Worm (Caenorhabditis elegans): ENCODE measurements around the gene F07F6.8.

F07F6.8 gene

ce11 chrII:5465729-5466408 is 40.3 kb upstream of the F07F6.8 start, which contains the start of gene clr-1:
clr-1 (plus strand) TSS chrII:5466358.
- no peak for TF ChIP-seq elt-1 (tag; optimal IDR thresholded peaks at IDR 0.05)
- TF ChIP-seq pha-4 (tag; optimal IDR thresholded peaks at IDR 0.05) = no peak
- peak; percentile 7 for TF ChIP-seq nfya-1 (tag; optimal IDR thresholded peaks at IDR 0.05; ENCODE audit: insufficient read depth)

- TF ChIP-seq fkh-10 (GFP tag; optimal IDR thresholded peaks at IDR 0.05) = peak; percentile 58
- TF ChIP-seq unc-62 (GFP tag; optimal IDR thresholded peaks at IDR 0.05) = peak; percentile 40
- TF ChIP-seq mdl-1 (tag; optimal IDR thresholded peaks at IDR 0.05) = no peak
- TF ChIP-seq hmg-11 (tag; optimal IDR thresholded peaks at IDR 0.05) = no peak
- TF ChIP-seq pqm-1 (tag; optimal IDR thresholded peaks at IDR 0.05) = no peak
- no peak for TF ChIP-seq ceh-16 (tag; optimal IDR thresholded peaks at IDR 0.05)
- TF ChIP-seq nhr-43 (tag; optimal IDR thresholded peaks at IDR 0.05; ENCODE audit: poor library complexity, severe bottlenecking) = no peak
- TF ChIP-seq ceh-82 (tag; optimal IDR thresholded peaks at IDR 0.05) = no peak
- TF ChIP-seq tbx-2 (tag; optimal IDR thresholded peaks at IDR 0.05) = no peak
- no peak for TF ChIP-seq R02D3.7 (tag; optimal IDR thresholded peaks at IDR 0.05)
- TF ChIP-seq pha-4 (tag; optimal IDR thresholded peaks at IDR 0.05) = no peak
- no peak for TF ChIP-seq nhr-25 (tag; optimal IDR thresholded peaks at IDR 0.05)
- no peak for TF ChIP-seq ztf-4 (tag; optimal IDR thresholded peaks at IDR 0.05)
- peak; percentile 41 for TF ChIP-seq nfya-1 (tag; optimal IDR thresholded peaks at IDR 0.05; ENCODE audit: insufficient read depth)
- peak; percentile 56 for TF ChIP-seq lin-39 (tag; optimal IDR thresholded peaks at IDR 0.05)
Measured at ce11 chrII:5463692-5464300, 38.3 kb upstream of the F07F6.8 start.

DNA sequence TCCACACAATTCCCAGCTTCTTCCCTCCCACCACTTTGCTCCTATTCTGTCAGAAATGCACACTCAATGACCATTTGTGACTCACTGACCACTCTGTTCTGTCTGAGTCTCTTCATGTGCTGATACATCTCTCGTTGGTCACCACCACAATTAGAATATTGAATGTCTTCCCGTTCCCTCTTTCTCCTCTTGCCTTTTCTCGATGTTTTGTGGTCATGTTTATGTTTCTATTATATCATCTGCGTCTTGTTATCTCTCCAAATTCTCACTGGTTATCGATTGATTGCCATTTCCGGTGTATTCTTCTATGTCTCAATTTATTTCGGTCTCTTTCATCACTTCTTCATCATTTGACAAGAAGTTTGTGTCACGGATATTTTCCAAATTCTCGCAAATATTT is 35.4 kb upstream of the F07F6.8 start:
- peak; percentile 22 for TF ChIP-seq pqm-1 (tag; optimal IDR thresholded peaks at IDR 0.05)
- peak; percentile 47 for TF ChIP-seq ceh-28 (tag; optimal IDR thresholded peaks at IDR 0.05)
- no peak for TF ChIP-seq nhr-12 (tag; optimal IDR thresholded peaks at IDR 0.05)

ce11 chrII:5459534-5459933 is 34.0 kb upstream of the F07F6.8 start:
- TF ChIP-seq tbx-2 (tag; optimal IDR thresholded peaks at IDR 0.05) (no peak), elt-3 (tag; optimal IDR thresholded peaks at IDR 0.05) (peak in 1 of 3 experiments; percentile 80), zag-1 (tag; optimal IDR thresholded peaks at IDR 0.05) (no peak), nhr-25 (tag; optimal IDR thresholded peaks at IDR 0.05) (peak; percentile 38), nhr-23 (tag; optimal IDR thresholded peaks at IDR 0.05) (peak; percentile 12), egl-27 (tag; optimal IDR thresholded peaks at IDR 0.05) (no peak)

ce11 chrII:5458683-5459410 is 33.3 kb upstream of the F07F6.8 start:
- peak in 1 of 3 experiments; percentile 16 for TF ChIP-seq elt-3 (tag; optimal IDR thresholded peaks at IDR 0.05)
- TF ChIP-seq nhr-77 (tag; optimal IDR thresholded peaks at IDR 0.05) = no peak

- TF ChIP-seq fos-1 (tag; optimal IDR thresholded peaks at IDR 0.05) (no peak), ceh-9 (tag; optimal IDR thresholded peaks at IDR 0.05) (no peak), sea-2 (GFP tag; optimal IDR thresholded peaks at IDR 0.05) (no peak), eor-1 (tag; optimal IDR thresholded peaks at IDR 0.05) (no peak), nhr-11 (tag; optimal IDR thresholded peaks at IDR 0.05) (no peak), fkh-10 (GFP tag; optimal IDR thresholded peaks at IDR 0.05) (no peak), egl-27 (tag; optimal IDR thresholded peaks at IDR 0.05) (no peak), elt-3 (tag; optimal IDR thresholded peaks at IDR 0.05) (no peak), elt-1 (tag; optimal IDR thresholded peaks at IDR 0.05) (no peak), unc-62 (GFP tag; optimal IDR thresholded peaks at IDR 0.05) (no peak), ztf-11 (tag; optimal IDR thresholded peaks at IDR 0.05) (no peak), lsy-12 (tag; optimal IDR thresholded peaks at IDR 0.05) (no peak), nhr-67 (tag; optimal IDR thresholded peaks at IDR 0.05) (no peak), mml-1 (tag; optimal IDR thresholded peaks at IDR 0.05) (no peak), aly-2 (tag; optimal IDR thresholded peaks at IDR 0.05) (no peak), elt-2 (tag; optimal IDR thresholded peaks at IDR 0.05) (no peak), R02D3.7 (tag; optimal IDR thresholded peaks at IDR 0.05) (no peak), egl-5 (tag; optimal IDR thresholded peaks at IDR 0.05) (no peak), nhr-77 (tag; optimal IDR thresholded peaks at IDR 0.05) (no peak), unc-39 (tag; optimal IDR thresholded peaks at IDR 0.05) (no peak)
Measured at ce11 chrII:5455650-5456355, 30.3 kb upstream of the F07F6.8 start, which contains the start of gene daz-1. daz-1 (plus strand) TSS chrII:5456305.

All from whole organism, L3 larva.